Worm (Caenorhabditis elegans): ENCODE measurements around the gene pph-1.

The pph-1 gene

DNA sequence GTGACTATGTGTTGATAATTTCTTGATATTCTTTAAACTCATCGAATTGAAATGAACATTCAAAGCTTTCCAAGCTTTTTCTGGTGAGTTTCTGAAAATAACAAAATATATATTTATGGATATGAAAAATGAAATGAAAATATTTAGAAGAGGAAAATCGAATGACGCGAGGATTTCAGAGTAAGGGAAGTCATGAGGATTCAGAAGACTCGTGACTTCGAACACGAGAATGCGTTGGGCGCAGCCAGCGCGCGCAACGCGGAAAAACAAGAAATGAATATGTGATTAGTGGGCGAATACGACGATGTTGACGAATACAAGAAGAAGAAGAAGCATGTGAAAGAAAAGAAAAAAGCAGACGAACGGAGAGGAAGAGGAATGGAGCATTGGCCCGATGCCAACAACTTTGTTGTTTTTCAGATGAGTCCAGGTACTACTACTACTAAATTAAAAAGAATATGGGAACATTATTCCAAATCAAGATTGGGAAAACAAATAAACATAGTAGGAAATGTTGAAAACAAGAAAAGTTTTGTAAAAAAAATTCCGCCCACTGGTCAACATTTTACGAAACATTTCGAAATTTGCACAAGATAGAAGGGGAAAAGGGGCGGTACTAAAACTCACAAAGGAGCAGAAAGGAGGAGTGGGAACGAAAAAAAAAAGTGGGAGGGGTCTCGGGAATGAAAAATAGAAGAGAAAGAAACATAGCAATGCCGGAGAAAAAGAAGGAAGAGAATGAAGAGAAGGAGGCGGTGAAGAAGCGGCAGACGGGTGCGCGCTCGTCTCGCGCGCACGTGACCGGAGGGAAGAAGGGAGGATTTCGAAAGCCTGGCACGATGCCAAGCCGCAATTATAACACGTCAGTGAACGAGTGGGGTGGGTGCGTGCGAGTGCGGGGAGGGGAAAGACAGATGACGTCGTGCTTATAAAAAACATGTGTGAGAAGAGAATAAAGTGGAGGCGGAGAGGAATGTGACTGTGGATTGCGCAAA, 13.1 kb downstream of the pph-1 start (continued):
- TF ChIP-seq ceh-9 (tag; optimal IDR thresholded peaks at IDR 0.05) (no peak), snpc-4 (tag; optimal IDR thresholded peaks at IDR 0.05) (peak; percentile 95), nhr-25 (tag; optimal IDR thresholded peaks at IDR 0.05) (peak; percentile 83)

ce11 chrV:10716865-10717713, 14.7 kb downstream of the pph-1 start:
- TF ChIP-seq tbx-2 (tag; optimal IDR thresholded peaks at IDR 0.05) (peak; percentile 34), fos-1 (tag; optimal IDR thresholded peaks at IDR 0.05) (no peak), ceh-82 (tag; optimal IDR thresholded peaks at IDR 0.05) (no peak), nhr-25 (tag; optimal IDR thresholded peaks at IDR 0.05) (peak; percentile 81), nhr-23 (tag; optimal IDR thresholded peaks at IDR 0.05) (peak; percentile 95), ztf-4 (tag; optimal IDR thresholded peaks at IDR 0.05) (peak; percentile 28), elt-3 (tag; optimal IDR thresholded peaks at IDR 0.05) (peak in 1 of 3 experiments; percentile 70), hmg-11 (tag; optimal IDR thresholded peaks at IDR 0.05) (peak; percentile 33), R02D3.7 (tag; optimal IDR thresholded peaks at IDR 0.05) (no peak), skn-1 (tag; optimal IDR thresholded peaks at IDR 0.05) (peak; percentile 5), pqm-1 (tag; optimal IDR thresholded peaks at IDR 0.05) (no peak), lin-39 (tag; optimal IDR thresholded peaks at IDR 0.05) (peak; percentile 78), jun-1 (tag; optimal IDR thresholded peaks at IDR 0.05) (peak; percentile 57), lsy-12 (tag; optimal IDR thresholded peaks at IDR 0.05) (no peak), mdl-1 (tag; optimal IDR thresholded peaks at IDR 0.05) (peak; percentile 63), aly-2 (tag; optimal IDR thresholded peaks at IDR 0.05) (no peak), egl-27 (tag; optimal IDR thresholded peaks at IDR 0.05) (peak; percentile 44), nhr-43 (tag; optimal IDR thresholded peaks at IDR 0.05; ENCODE audit: poor library complexity, severe bottlenecking) (peak; percentile 96)

DNA sequence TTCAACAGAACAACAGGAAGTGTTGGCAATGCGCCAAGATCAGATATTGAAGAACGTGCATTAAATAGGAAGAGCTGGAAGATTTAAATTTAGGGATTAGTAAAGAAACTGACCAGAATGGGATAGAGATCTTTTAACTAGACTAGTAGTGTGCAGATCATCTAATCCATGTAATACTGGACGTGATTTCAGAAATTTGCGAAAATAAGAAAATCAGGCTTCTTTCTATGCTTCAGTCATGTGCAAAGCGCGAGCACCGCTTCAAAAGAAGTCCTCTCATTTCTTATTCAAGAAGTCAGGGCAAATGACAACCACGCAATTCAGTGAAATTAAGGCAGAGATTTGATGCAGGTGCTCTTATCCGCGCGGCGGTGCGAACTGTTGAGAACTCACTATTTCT, 15.7 kb downstream of the pph-1 start:
- no peak for TF ChIP-seq nhr-11 (tag; optimal IDR thresholded peaks at IDR 0.05)
- TF ChIP-seq pha-4 (tag; optimal IDR thresholded peaks at IDR 0.05), result no peak
- TF ChIP-seq nhr-43 (tag; optimal IDR thresholded peaks at IDR 0.05; ENCODE audit: poor library complexity, severe bottlenecking), result no peak
- no peak for TF ChIP-seq skn-1 (tag; optimal IDR thresholded peaks at IDR 0.05)
- no peak for TF ChIP-seq nhr-77 (tag; optimal IDR thresholded peaks at IDR 0.05)
- TF ChIP-seq daf-12 (tag; optimal IDR thresholded peaks at IDR 0.05), result no peak
- no peak for TF ChIP-seq fkh-10 (GFP tag; optimal IDR thresholded peaks at IDR 0.05)
- TF ChIP-seq sea-2 (GFP tag; optimal IDR thresholded peaks at IDR 0.05), result no peak

DNA sequence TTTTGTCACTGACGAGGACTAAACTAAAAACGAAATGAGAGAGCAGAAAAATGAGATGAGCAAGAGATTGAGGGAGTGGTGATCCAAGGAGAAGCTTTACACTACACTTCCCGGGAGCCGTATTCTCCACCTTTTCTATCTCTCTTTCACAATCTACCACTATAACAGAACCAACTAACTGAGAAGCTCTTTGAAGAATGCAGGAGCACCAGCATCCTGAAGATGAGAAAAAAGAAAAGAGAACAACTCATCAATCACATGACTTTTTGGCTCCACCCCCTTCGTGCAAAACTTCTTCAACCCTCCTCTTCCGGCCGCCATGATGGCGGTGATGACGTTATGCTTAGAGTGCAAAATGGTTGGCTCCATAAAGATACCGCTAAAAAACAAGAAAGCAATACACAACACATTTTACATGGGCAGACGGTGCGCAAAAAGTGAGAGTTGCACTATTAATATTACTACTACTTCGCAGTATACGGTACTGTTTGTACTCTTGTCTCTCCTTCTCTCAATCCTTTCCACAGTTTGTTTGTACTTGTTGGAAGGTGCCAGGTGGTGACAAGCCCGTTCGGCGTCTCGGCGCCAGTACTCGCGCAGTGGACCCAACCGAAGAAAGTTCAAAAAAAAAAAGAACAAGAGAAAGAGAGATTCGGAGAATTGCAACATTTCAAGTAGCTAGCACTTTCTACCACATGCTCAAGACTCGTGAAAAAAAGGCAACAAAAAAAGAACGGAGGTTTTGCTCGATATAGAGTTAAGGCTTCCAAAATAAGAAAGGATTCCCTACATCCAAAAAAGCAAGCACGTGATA, 16.9 kb downstream of the pph-1 start:
- TF ChIP-seq snpc-4 (tag; optimal IDR thresholded peaks at IDR 0.05), result no peak
- no peak for TF ChIP-seq egl-5 (tag; optimal IDR thresholded peaks at IDR 0.05)
- no peak for TF ChIP-seq nhr-76 (tag; optimal IDR thresholded peaks at IDR 0.05)
- TF ChIP-seq elt-2 (tag; optimal IDR thresholded peaks at IDR 0.05), result no peak
- TF ChIP-seq nfya-1 (tag; optimal IDR thresholded peaks at IDR 0.05; ENCODE audit: insufficient read depth), result peak; percentile 4
- no peak for TF ChIP-seq nhr-43 (tag; optimal IDR thresholded peaks at IDR 0.05; ENCODE audit: poor library complexity, severe bottlenecking)
- no peak for TF ChIP-seq nhr-12 (tag; optimal IDR thresholded peaks at IDR 0.05)
- TF ChIP-seq nhr-28 (tag; optimal IDR thresholded peaks at IDR 0.05), result no peak
- TF ChIP-seq pqm-1 (tag; optimal IDR thresholded peaks at IDR 0.05), result peak; percentile 34
- no peak for TF ChIP-seq lin-15B (tag; optimal IDR thresholded peaks at IDR 0.05)
- TF ChIP-seq nhr-23 (tag; optimal IDR thresholded peaks at IDR 0.05), result no peak
- TF ChIP-seq ztf-4 (tag; optimal IDR thresholded peaks at IDR 0.05), result no peak
- no peak for TF ChIP-seq ztf-11 (tag; optimal IDR thresholded peaks at IDR 0.05)
- no peak for TF ChIP-seq R02D3.7 (tag; optimal IDR thresholded peaks at IDR 0.05)
- peak; percentile 62 for TF ChIP-seq nhr-11 (tag; optimal IDR thresholded peaks at IDR 0.05)
- no peak for TF ChIP-seq hmg-11 (tag; optimal IDR thresholded peaks at IDR 0.05)
- TF ChIP-seq nhr-237 (tag; optimal IDR thresholded peaks at IDR 0.05), result no peak

All from whole organism, L3 larva.